Worm (Caenorhabditis elegans): Measurements from ENCODE around the gene pygl-1.

Gene pygl-1

ce11 chrV:3546517-3546916 is 32.3 kb upstream of the pygl-1 start, which contains the start of gene srbc-68:
srbc-68 (minus strand) TSS chrV:3546617.
- no peak for TF ChIP-seq ztf-11 (tag; optimal IDR thresholded peaks at IDR 0.05)
- no peak for TF ChIP-seq elt-3 (tag; optimal IDR thresholded peaks at IDR 0.05)
- no peak for TF ChIP-seq fos-1 (tag; optimal IDR thresholded peaks at IDR 0.05)
- TF ChIP-seq F13H6.1 (tag; optimal IDR thresholded peaks at IDR 0.05) = no peak
- no peak for TF ChIP-seq nhr-21 (tag; optimal IDR thresholded peaks at IDR 0.05)
- no peak for TF ChIP-seq mbf-1 (tag; optimal IDR thresholded peaks at IDR 0.05)
- no peak for TF ChIP-seq alr-1 (tag; optimal IDR thresholded peaks at IDR 0.05)
- no peak for TF ChIP-seq gmeb-1 (tag; optimal IDR thresholded peaks at IDR 0.05)
- TF ChIP-seq crh-2 (tag; optimal IDR thresholded peaks at IDR 0.05) = no peak
- TF ChIP-seq ZK546.5 (tag; optimal IDR thresholded peaks at IDR 0.05) = no peak
- no peak for TF ChIP-seq ama-1 (optimal IDR thresholded peaks at IDR 0.05)
- TF ChIP-seq nhr-12 (tag; optimal IDR thresholded peaks at IDR 0.05) = no peak
- TF ChIP-seq sem-4 (tag; optimal IDR thresholded peaks at IDR 0.05) = no peak
- no peak for TF ChIP-seq egl-27 (tag; optimal IDR thresholded peaks at IDR 0.05)
- no peak for TF ChIP-seq elt-1 (tag; optimal IDR thresholded peaks at IDR 0.05)
- no peak for TF ChIP-seq nhr-10 (tag; optimal IDR thresholded peaks at IDR 0.05)

ce11 chrV:3548798-3549197 is 30.0 kb upstream of the pygl-1 start, which contains the start of gene srw-130:
srw-130 (minus strand) TSS chrV:3548898.
- no peak for TF ChIP-seq aly-2 (tag; optimal IDR thresholded peaks at IDR 0.05)
- no peak for TF ChIP-seq C34F6.9 (tag; optimal IDR thresholded peaks at IDR 0.05)
- no peak for TF ChIP-seq ceh-16 (tag; optimal IDR thresholded peaks at IDR 0.05)
- TF ChIP-seq crh-2 (tag; optimal IDR thresholded peaks at IDR 0.05) = no peak
- TF ChIP-seq ceh-82 (tag; optimal IDR thresholded peaks at IDR 0.05) = no peak
- no peak for TF ChIP-seq ztf-1 (GFP tag; conservative IDR thresholded peaks at IDR 0.05)
- TF ChIP-seq mbf-1 (tag; optimal IDR thresholded peaks at IDR 0.05) = no peak
- no peak for TF ChIP-seq ZK546.5 (tag; optimal IDR thresholded peaks at IDR 0.05)
- no peak for TF ChIP-seq nhr-12 (tag; optimal IDR thresholded peaks at IDR 0.05)
- TF ChIP-seq elt-1 (tag; optimal IDR thresholded peaks at IDR 0.05) = no peak
- no peak for TF ChIP-seq fos-1 (tag; optimal IDR thresholded peaks at IDR 0.05)

- no peak for TF ChIP-seq nhr-25 (tag; optimal IDR thresholded peaks at IDR 0.05)
- no peak for TF ChIP-seq unc-55 (GFP tag; optimal IDR thresholded peaks at IDR 0.05)
- TF ChIP-seq ceh-16 (tag; optimal IDR thresholded peaks at IDR 0.05) = no peak
- no peak for TF ChIP-seq nhr-6 (tag; optimal IDR thresholded peaks at IDR 0.05)
- no peak for TF ChIP-seq Y55F3AM.14 (GFP tag; optimal IDR thresholded peaks at IDR 0.05)
- no peak for TF ChIP-seq nhr-77 (tag; optimal IDR thresholded peaks at IDR 0.05)
- TF ChIP-seq ZK546.5 (tag; optimal IDR thresholded peaks at IDR 0.05) = no peak
- no peak for TF ChIP-seq blmp-1 (tag; optimal IDR thresholded peaks at IDR 0.05; ENCODE audit: insufficient read depth)
- TF ChIP-seq nhr-12 (tag; optimal IDR thresholded peaks at IDR 0.05) = no peak
- no peak for TF ChIP-seq crh-2 (tag; optimal IDR thresholded peaks at IDR 0.05)
- no peak for TF ChIP-seq peb-1 (tag; optimal IDR thresholded peaks at IDR 0.05)
- no peak for TF ChIP-seq unc-62 (GFP tag; optimal IDR thresholded peaks at IDR 0.05)
- TF ChIP-seq skn-1 (tag; optimal IDR thresholded peaks at IDR 0.05) = no peak
Measured at ce11 chrV:3549553-3549952, 29.3 kb upstream of the pygl-1 start, which contains the start of gene sri-21. sri-21 (plus strand) TSS chrV:3549853.

ce11 chrV:3551765-3552164 is 27.1 kb upstream of the pygl-1 start, which contains the start of gene grl-28:
grl-28 (minus strand) TSS chrV:3551865.
- TF ChIP-seq lin-39 (tag; optimal IDR thresholded peaks at IDR 0.05) (no peak), ZK546.5 (tag; optimal IDR thresholded peaks at IDR 0.05) (no peak), mdl-1 (tag; optimal IDR thresholded peaks at IDR 0.05) (no peak), nhr-10 (tag; optimal IDR thresholded peaks at IDR 0.05) (no peak), nhr-6 (tag; optimal IDR thresholded peaks at IDR 0.05) (no peak), blmp-1 (tag; optimal IDR thresholded peaks at IDR 0.05; ENCODE audit: insufficient read depth) (no peak)

ce11 chrV:3552740-3553469 is 25.9 kb upstream of the pygl-1 start, which contains the start of gene T24A6.20:
T24A6.20 (plus strand) TSS chrV:3553134.
- no peak for TF ChIP-seq ceh-82 (tag; optimal IDR thresholded peaks at IDR 0.05)
- no peak for TF ChIP-seq alr-1 (tag; optimal IDR thresholded peaks at IDR 0.05)
- TF ChIP-seq Y55F3AM.14 (GFP tag; optimal IDR thresholded peaks at IDR 0.05) = no peak
- TF ChIP-seq lin-39 (tag; optimal IDR thresholded peaks at IDR 0.05) = no peak
- no peak for TF ChIP-seq fos-1 (tag; optimal IDR thresholded peaks at IDR 0.05)
- no peak for TF ChIP-seq ztf-1 (GFP tag; conservative IDR thresholded peaks at IDR 0.05)
